Worm (Caenorhabditis elegans): ENCODE measurements around the gene clec-79.

clec-79 gene

DNA sequence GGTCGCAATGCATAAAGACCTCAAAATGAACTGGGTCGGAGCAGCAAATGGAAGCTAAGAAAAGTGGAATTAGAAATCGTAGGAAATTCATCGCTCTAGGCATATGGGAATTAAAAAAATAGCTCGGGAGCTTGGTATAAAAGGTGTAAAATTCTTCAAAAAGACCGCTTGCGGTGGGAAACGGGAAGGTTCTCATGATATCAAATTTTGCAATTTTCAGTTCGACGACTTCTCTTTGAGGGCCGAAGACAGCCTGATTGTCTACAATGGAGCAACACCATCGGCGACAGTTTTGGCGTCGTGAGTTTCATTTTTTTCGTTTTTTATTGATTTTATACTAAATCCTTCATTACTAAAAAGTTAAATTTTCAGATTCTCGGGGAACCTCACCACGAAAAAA lies 25.4 kb downstream of the clec-79 start, which contains the start of gene F47C12.8:
Gene F47C12.8 (minus strand): TSS at position 101 of the 400 bp plus-strand sequence.
- TF ChIP-seq M03D4.4 (tag; optimal IDR thresholded peaks at IDR 0.05) (no peak), hlh-1 (tag; optimal IDR thresholded peaks at IDR 0.05) (no peak), mab-5 (tag; optimal IDR thresholded peaks at IDR 0.05) (no peak), nhr-12 (tag; optimal IDR thresholded peaks at IDR 0.05) (no peak), ceh-39 (tag; optimal IDR thresholded peaks at IDR 0.05) (no peak), zip-8 (tag; optimal IDR thresholded peaks at IDR 0.05) (no peak), elt-1 (tag; optimal IDR thresholded peaks at IDR 0.05; ENCODE audit: borderline replicate concordance, insufficient read depth) (no peak), cnd-1 (tag; optimal IDR thresholded peaks at IDR 0.05) (no peak), mls-2 (tag; optimal IDR thresholded peaks at IDR 0.05) (no peak), drap-1 (GFP tag; optimal IDR thresholded peaks at IDR 0.05) (no peak), unc-39 (tag; optimal IDR thresholded peaks at IDR 0.05) (no peak), nhr-28 (tag; optimal IDR thresholded peaks at IDR 0.05) (no peak), mep-1 (tag; optimal IDR thresholded peaks at IDR 0.05) (no peak), blmp-1 (tag; optimal IDR thresholded peaks at IDR 0.05) (no peak), snpc-4 (tag; optimal IDR thresholded peaks at IDR 0.05) (no peak), lin-32 (GFP tag; optimal IDR thresholded peaks at IDR 0.05) (no peak), ceh-43 (GFP tag; optimal IDR thresholded peaks at IDR 0.05) (no peak), unc-62 (GFP tag; optimal IDR thresholded peaks at IDR 0.05) (no peak)

DNA sequence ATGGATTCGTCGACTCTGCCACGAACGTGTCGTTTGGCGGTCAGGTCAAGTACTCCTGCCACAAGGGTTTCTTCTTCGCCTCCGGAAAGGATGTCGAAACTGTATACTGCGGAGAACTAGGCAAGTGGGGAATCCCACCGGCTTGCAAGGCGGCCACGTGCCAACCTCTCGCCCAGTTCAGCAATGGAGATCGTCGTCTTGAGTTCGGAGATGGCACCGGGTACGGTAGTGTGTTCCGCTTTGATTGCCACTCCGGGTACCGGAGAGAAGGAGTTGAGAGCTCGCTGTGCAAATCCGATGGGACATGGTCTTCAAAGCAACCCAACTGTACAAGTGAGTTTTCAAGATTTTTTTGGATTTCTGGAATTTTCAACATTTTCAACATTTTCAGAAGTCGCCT lies 26.5 kb downstream of the clec-79 start:
- TF ChIP-seq M03D4.4 (tag; optimal IDR thresholded peaks at IDR 0.05) (no peak), hlh-1 (tag; optimal IDR thresholded peaks at IDR 0.05) (no peak), ceh-43 (GFP tag; optimal IDR thresholded peaks at IDR 0.05) (no peak), unc-120 (tag; optimal IDR thresholded peaks at IDR 0.05; ENCODE audit: poor library complexity, severe bottlenecking) (no peak), ham-2 (GFP tag; optimal IDR thresholded peaks at IDR 0.05) (no peak), bed-3 (GFP tag; optimal IDR thresholded peaks at IDR 0.05) (no peak), nhr-12 (tag; optimal IDR thresholded peaks at IDR 0.05) (no peak), ztf-11 (tag; optimal IDR thresholded peaks at IDR 0.05) (no peak), nhr-237 (tag; optimal IDR thresholded peaks at IDR 0.05) (no peak), tbx-8 (GFP tag; optimal IDR thresholded peaks at IDR 0.05) (no peak), elt-1 (tag; optimal IDR thresholded peaks at IDR 0.05; ENCODE audit: borderline replicate concordance, insufficient read depth) (no peak), mls-2 (tag; optimal IDR thresholded peaks at IDR 0.05) (no peak), ces-1 (GFP tag; optimal IDR thresholded peaks at IDR 0.05) (no peak), mab-5 (tag; optimal IDR thresholded peaks at IDR 0.05) (no peak), unc-62 (GFP tag; optimal IDR thresholded peaks at IDR 0.05) (no peak)

DNA sequence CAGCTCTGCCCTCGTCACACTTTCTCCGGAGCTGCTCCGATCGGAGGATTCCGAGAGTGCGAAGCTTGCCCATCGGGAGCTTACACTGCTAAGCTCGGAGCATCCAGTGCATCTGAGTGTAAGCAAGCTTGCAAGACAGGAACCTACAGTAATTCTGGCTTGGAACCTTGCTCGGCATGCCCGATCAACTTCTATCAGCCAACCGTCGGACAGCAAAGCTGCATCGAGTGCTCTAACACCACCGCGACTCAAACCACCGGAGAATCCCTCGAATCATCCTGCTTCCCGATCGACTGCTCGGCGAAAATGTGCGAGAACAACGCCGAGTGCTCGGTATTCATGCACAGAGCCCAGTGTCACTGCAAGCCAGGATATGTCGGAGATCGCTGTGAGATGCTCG lies 31.1 kb downstream of the clec-79 start:
- TF ChIP-seq lin-32 (GFP tag; optimal IDR thresholded peaks at IDR 0.05) (no peak), unc-120 (tag; optimal IDR thresholded peaks at IDR 0.05; ENCODE audit: poor library complexity, severe bottlenecking) (no peak)

DNA sequence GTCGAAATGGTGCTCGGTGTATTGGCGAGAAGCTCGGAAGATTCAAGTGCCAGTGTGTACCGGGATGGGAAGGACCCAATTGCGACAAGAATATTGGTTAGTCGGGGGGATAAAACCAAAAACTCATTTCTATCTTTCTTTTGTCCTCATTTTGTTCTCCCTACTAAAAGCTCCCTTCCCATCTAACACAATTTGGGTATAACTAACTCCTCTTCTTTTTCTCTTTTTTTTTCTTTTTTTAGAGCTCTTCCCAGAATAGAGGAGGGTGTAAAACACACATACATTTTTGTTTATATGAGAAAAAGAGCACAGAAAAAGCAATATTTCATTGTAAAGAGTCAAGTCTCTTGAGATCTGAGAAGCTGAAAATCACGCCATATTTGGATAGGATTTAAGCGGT lies 32.0 kb downstream of the clec-79 start:
- TF ChIP-seq nhr-12 (tag; optimal IDR thresholded peaks at IDR 0.05) (no peak), sptf-1 (tag; optimal IDR thresholded peaks at IDR 0.05) (no peak), tbx-8 (GFP tag; optimal IDR thresholded peaks at IDR 0.05) (no peak), cnd-1 (tag; optimal IDR thresholded peaks at IDR 0.05) (no peak), flh-1 (GFP tag; optimal IDR thresholded peaks at IDR 0.05) (no peak), drap-1 (GFP tag; optimal IDR thresholded peaks at IDR 0.05) (no peak), M03D4.4 (tag; optimal IDR thresholded peaks at IDR 0.05) (no peak), nhr-28 (tag; optimal IDR thresholded peaks at IDR 0.05) (no peak), lin-13 (tag; optimal IDR thresholded peaks at IDR 0.05) (no peak), sem-2 (GFP tag; optimal IDR thresholded peaks at IDR 0.05) (no peak), blmp-1 (tag; optimal IDR thresholded peaks at IDR 0.05) (no peak), unc-120 (tag; optimal IDR thresholded peaks at IDR 0.05; ENCODE audit: poor library complexity, severe bottlenecking) (no peak), pha-4 (tag; optimal IDR thresholded peaks at IDR 0.05) (no peak), elt-3 (tag; optimal IDR thresholded peaks at IDR 0.05) (no peak), ham-2 (GFP tag; optimal IDR thresholded peaks at IDR 0.05) (no peak), unc-62 (GFP tag; optimal IDR thresholded peaks at IDR 0.05) (no peak)

DNA sequence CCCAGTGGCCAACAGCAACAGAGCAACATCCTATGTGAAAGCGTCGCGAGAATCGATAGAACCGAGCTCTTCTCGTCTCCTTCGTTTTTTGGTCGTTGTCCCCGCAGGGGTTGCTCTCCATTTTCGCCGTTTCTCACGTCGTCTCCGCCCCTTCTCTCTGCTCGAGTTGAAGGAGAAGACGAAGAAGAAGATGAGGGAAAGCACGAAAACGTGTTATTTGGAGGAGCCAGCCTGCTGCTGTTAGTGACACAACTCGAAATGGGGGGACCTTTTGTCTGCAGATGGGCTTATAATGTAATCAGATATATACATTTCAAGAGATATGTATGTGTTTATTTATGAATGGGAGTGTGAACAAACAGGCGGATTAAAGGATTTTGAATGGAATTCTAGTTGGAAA lies 34.5 kb downstream of the clec-79 start, which contains the start of gene W02C12.2:
Gene W02C12.2 (minus strand): TSS at position 277 of the 400 bp plus-strand sequence.
- TF ChIP-seq tbx-8 (GFP tag; optimal IDR thresholded peaks at IDR 0.05) = no peak
- TF ChIP-seq blmp-1 (tag; optimal IDR thresholded peaks at IDR 0.05) = no peak
- peak; percentile 51 for TF ChIP-seq ces-1 (GFP tag; optimal IDR thresholded peaks at IDR 0.05)
- no peak for TF ChIP-seq lsy-2 (tag; optimal IDR thresholded peaks at IDR 0.05)
- no peak for TF ChIP-seq ceh-39 (tag; optimal IDR thresholded peaks at IDR 0.05)
- no peak for TF ChIP-seq nhr-28 (tag; optimal IDR thresholded peaks at IDR 0.05)
- TF ChIP-seq unc-39 (tag; optimal IDR thresholded peaks at IDR 0.05) = no peak
- no peak for TF ChIP-seq ham-2 (GFP tag; optimal IDR thresholded peaks at IDR 0.05)
- TF ChIP-seq hlh-1 (tag; optimal IDR thresholded peaks at IDR 0.05) = no peak
